Worm (Caenorhabditis elegans): ENCODE data around the gene ttbk-3.

ce11 chrIV:9849624-9850023 lies 40.1 kb downstream of the ttbk-3 start, which contains the start of gene K07F5.8:
- TF ChIP-seq ceh-36 (tag; optimal IDR thresholded peaks at IDR 0.05) (no peak), B0310.2 (tag; optimal IDR thresholded peaks at IDR 0.05) (no peak), ama-1 (optimal IDR thresholded peaks at IDR 0.05) (no peak), hnd-1 (tag; optimal IDR thresholded peaks at IDR 0.05) (no peak), aly-1 (tag; optimal IDR thresholded peaks at IDR 0.05) (no peak), F13C5.2 (tag; optimal IDR thresholded peaks at IDR 0.05) (no peak), ets-7 (tag; optimal IDR thresholded peaks at IDR 0.05) (no peak), hmg-4 (GFP tag; optimal IDR thresholded peaks at IDR 0.05) (no peak), pes-1 (GFP tag; IDR thresholded peaks at IDR 0.05) (no peak)

All from whole organism, early embryonic.